Fruit fly (Drosophila melanogaster): ENCODE measurements around the gene CG42371.

The CG42371 gene

DNA sequence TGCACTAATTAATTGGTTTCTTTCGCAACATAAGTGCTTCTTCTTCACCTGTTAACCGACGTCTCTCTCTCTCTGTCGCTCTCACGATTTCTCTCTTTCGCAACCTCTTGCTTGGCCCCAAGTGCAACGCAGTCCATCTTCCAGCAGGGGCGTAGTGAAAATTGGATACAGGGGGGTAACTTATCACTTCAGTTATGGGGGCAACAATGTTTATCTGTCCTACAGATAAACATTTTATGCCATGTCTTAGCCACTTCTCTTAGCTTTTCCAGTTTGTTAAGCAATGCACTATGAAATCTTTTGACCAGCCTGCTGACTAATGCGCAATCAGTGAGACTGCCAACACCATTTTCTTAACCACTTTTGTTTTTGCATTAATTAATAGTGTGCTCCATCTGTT, 10.3 kb upstream of the CG42371 start (continued):
- TF ChIP-seq vvl (GFP tag; IDR thresholded peaks at IDR 0.05) = peak; percentile 86
- TF ChIP-seq CG8089 (GFP tag; optimal IDR thresholded peaks at IDR 0.05) = peak; percentile 20
- no peak; the same call in 1 of the 2 replicates for TF ChIP-seq CG10366 (GFP tag; IDR thresholded peaks at IDR 0.05)
- TF ChIP-seq eyg (GFP tag; optimal IDR thresholded peaks at IDR 0.05) = no peak
- 0 out of 4 replicates have a peak, but pooled peaks have one; percentile 45 for TF ChIP-seq chinmo (GFP tag; IDR thresholded peaks at IDR 0.05; ENCODE audit: partially characterized antibody)
- TF ChIP-seq kah (GFP tag; optimal IDR thresholded peaks at IDR 0.05) = peak; percentile 2
- 0 out of 3 replicates have a peak, but pooled peaks have one; percentile 6 for TF ChIP-seq CG7357 (GFP tag; IDR thresholded peaks at IDR 0.05)
- TF ChIP-seq CG9817 (tag; optimal IDR thresholded peaks at IDR 0.05) = peak; percentile 2
- TF ChIP-seq CHES-1-like (GFP tag; optimal IDR thresholded peaks at IDR 0.05) = peak; percentile 17
- TF ChIP-seq pros (GFP tag; optimal IDR thresholded peaks at IDR 0.05) = peak; percentile 0
- TF ChIP-seq Hsf (GFP tag; optimal IDR thresholded peaks at IDR 0.05) = peak; percentile 42
- peak; percentile 14 for TF ChIP-seq CG8924 (tag; optimal IDR thresholded peaks at IDR 0.05)
- TF ChIP-seq corto (GFP tag; optimal IDR thresholded peaks at IDR 0.05) = no peak
- TF ChIP-seq CG31365 (tag; optimal IDR thresholded peaks at IDR 0.05) = no peak
- TF ChIP-seq HLH3B (GFP tag; IDR thresholded peaks at IDR 0.05) = peak; percentile 64

DNA sequence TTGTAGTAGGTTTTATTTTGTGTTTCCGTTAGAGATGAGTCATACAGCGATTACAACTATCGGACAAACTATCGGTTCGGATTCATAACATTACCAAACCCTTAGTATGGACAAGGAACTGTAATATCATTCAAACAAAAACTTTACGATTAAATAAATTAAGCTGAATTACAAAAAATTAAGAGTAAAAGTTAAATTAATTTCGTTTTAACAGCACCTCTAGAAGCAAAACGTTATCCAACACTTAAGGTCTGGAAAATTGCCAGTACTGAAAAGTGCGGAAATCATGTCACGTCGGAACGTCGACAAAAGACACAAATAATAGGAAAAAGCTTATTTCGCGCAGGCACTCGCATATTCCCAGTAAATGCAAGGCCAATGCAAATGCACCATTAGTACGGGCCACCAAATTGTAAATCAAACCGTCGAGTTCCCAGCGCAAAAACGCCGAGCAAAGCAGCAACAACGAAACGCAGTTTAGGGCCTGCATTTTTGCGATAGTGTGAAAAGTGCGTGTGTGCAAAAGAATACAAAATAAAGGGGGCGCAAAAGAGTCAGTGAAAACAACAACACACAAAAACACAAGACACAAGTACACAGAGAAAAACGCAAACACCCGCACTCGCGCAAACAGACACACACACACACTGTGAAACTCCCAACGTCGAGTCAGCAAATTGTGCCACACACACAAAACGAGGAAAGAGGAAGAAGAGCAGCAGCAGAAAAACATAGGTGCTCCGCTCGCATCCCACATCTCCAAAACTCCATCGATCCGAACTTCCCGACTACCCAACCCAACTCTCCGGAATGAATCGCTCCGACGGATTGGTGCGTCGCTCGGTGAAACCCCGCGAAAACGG, 9.4 kb upstream of the CG42371 start, which contains the start of the genes CG15387 and sau:
Gene CG15387, minus strand, starts transcription at position 36 of the 863 bp plus-strand sequence.
Gene sau, plus strand, starts transcription at position 84 of the 863 bp plus-strand sequence.
- TF ChIP-seq sisA (GFP tag; IDR thresholded peaks at IDR 0.05) (peak; percentile 83), Doc2 (GFP tag; IDR thresholded peaks at IDR 0.05) (no peak), BEAF-32 (GFP tag; optimal IDR thresholded peaks at IDR 0.05) (peak; percentile 95), CG12219 (GFP tag; optimal IDR thresholded peaks at IDR 0.05) (peak; percentile 69), CG10321 (GFP tag; IDR thresholded peaks at IDR 0.05) (peak; percentile 36; the same call in 1 of the 2 replicates), Elba2 (GFP tag; optimal IDR thresholded peaks at IDR 0.05) (peak; percentile 51), emc (GFP tag; optimal IDR thresholded peaks at IDR 0.05) (peak; percentile 68), pho (GFP tag; optimal IDR thresholded peaks at IDR 0.05) (peak; percentile 88), her (GFP tag; optimal IDR thresholded peaks at IDR 0.05) (peak; percentile 83), p53 (GFP tag; optimal IDR thresholded peaks at IDR 0.05) (peak; percentile 74), wdn (GFP tag; IDR thresholded peaks at IDR 0.05) (peak; percentile 73; the same call in 1 of the 2 replicates), CG2202 (tag; optimal IDR thresholded peaks at IDR 0.05) (peak; percentile 68), Ravus (GFP tag; IDR thresholded peaks at IDR 0.05) (peak; percentile 46), gem (tag; optimal IDR thresholded peaks at IDR 0.05) (peak; percentile 91), CG2199 (GFP tag; IDR thresholded peaks at IDR 0.05) (0 out of 3 replicates have a peak, but pooled peaks have one; percentile 76), CG10147 (GFP tag; optimal IDR thresholded peaks at IDR 0.05) (peak; percentile 84), Atf3 (GFP tag; optimal IDR thresholded peaks at IDR 0.05) (peak; percentile 86), gce (GFP tag; IDR thresholded peaks at IDR 0.05) (peak; percentile 48; the same call in 1 of the 3 replicates), ato (GFP tag; IDR thresholded peaks at IDR 0.05; ENCODE audit: partially characterized antibody) (peak; percentile 72), tap (tag; optimal IDR thresholded peaks at IDR 0.05) (peak; percentile 76), CG43689 (GFP tag; IDR thresholded peaks at IDR 0.05) (peak; percentile 64), gro (GFP tag; optimal IDR thresholded peaks at IDR 0.05) (peak; percentile 93), Chrac-16 (GFP tag; optimal IDR thresholded peaks at IDR 0.05) (peak; percentile 91), CG10543 (GFP tag; optimal IDR thresholded peaks at IDR 0.05) (peak; percentile 94), dmrt11E (tag; optimal IDR thresholded peaks at IDR 0.05) (peak; percentile 86), E2f2 (GFP tag; IDR thresholded peaks at IDR 0.05) (peak; percentile 65), Lpt (GFP tag; optimal IDR thresholded peaks at IDR 0.05) (no peak), BtbVII (GFP tag; optimal IDR thresholded peaks at IDR 0.05) (peak; percentile 72), CG30431 (GFP tag; optimal IDR thresholded peaks at IDR 0.05) (peak; percentile 50), CG4707 (GFP tag; optimal IDR thresholded peaks at IDR 0.05) (peak; percentile 52), Gsc (GFP tag; IDR thresholded peaks at IDR 0.05) (no peak), CG11456 (GFP tag; IDR thresholded peaks at IDR 0.05) (peak; percentile 84), Side (GFP tag; optimal IDR thresholded peaks at IDR 0.05) (peak; percentile 89), CG15601 (tag; optimal IDR thresholded peaks at IDR 0.05) (peak; percentile 72)

All from whole organism, embryonic.